Fruit fly (Drosophila melanogaster) whole organism, embryonic: ENCODE data around the gene MRG15.

Experiments used
- CG11085 ChIP-seq: fragments of 200-800 bp; sonication (Bioruptor generic); IDR thresholded peaks from 2 replicates; pipeline ENCODE4 v1.3.6; 2022; ENCODE audit warnings: missing biosample characterization, missing genetic modification characterization
- CG16779 ChIP-seq: fragments of 200-800 bp; sonication (Bioruptor generic); IDR thresholded peaks from 2 replicates; pipeline ENCODE4 v1.3.6; 2022; ENCODE audit warnings: missing biosample characterization, missing genetic modification characterization
- Optix ChIP-seq: fragments of 200-800 bp; sonication (Bioruptor generic); IDR thresholded peaks from 3 replicates; pipeline ENCODE4 v1.3.6; 2022; ENCODE audit warnings: missing biosample characterization, missing genetic modification characterization
- Rx ChIP-seq: fragments of 200-800 bp; sonication (Bioruptor generic); IDR thresholded peaks from 2 replicates; pipeline ENCODE4 v1.3.6; 2022; ENCODE audit warnings: missing biosample characterization, missing genetic modification characterization

- no peak for TF ChIP-seq Rx (GFP tag; lab: Robert Waterston, UW)
- no peak for TF ChIP-seq CG16779
- TF ChIP-seq Optix = no peak
- TF ChIP-seq CG11085 (GFP tag; lab: Robert Waterston, UW) = no peak
Observed at dm6 chr3R:15292241-15293004, 14.5 kb upstream of the MRG15 start.
